Worm (Caenorhabditis elegans) whole organism, L2 larva: ENCODE data around the gene clec-82.

Experiments used
- C34F6.9 ChIP-seq: fragments of 150-350 bp; optimal IDR thresholded peaks from 2 replicates; lab custom pipeline; 2014; ENCODE audit warnings: missing biosample characterization, missing genetic modification characterization
- F13H6.1 ChIP-seq: sonication (generic microtip); optimal IDR thresholded peaks from 2 replicates; lab custom pipeline; 2016; ENCODE audit warnings: missing genetic modification characterization, missing compliant biosample characterization
- Y55F3AM.14 ChIP-seq: fragments of 200-800 bp; sonication (Bioruptor generic); optimal IDR thresholded peaks from 2 replicates; lab custom pipeline; 2018; ENCODE audit warnings: mild to moderate bottlenecking, missing genetic modification characterization, missing compliant biosample characterization
- ZK546.5 ChIP-seq: sonication (generic microtip); optimal IDR thresholded peaks from 2 replicates; lab custom pipeline; 2017; ENCODE audit warnings: missing biosample characterization, missing genetic modification characterization
- ceh-16 ChIP-seq: fragments of 150-350 bp; optimal IDR thresholded peaks from 2 replicates; lab custom pipeline; 2014; ENCODE audit warnings: missing biosample characterization, missing genetic modification characterization
- ceh-82 ChIP-seq: fragments of 150-350 bp; optimal IDR thresholded peaks from 2 replicates; lab custom pipeline; 2014; ENCODE audit warnings: missing biosample characterization, missing genetic modification characterization
- dmd-4 ChIP-seq: sonication (generic microtip); optimal IDR thresholded peaks from 2 replicates; lab custom pipeline; 2017; ENCODE audit warnings: missing biosample characterization, missing genetic modification characterization
- egl-27 ChIP-seq: sonication (generic microtip); optimal IDR thresholded peaks from 3 replicates; lab custom pipeline; 2017; ENCODE audit warnings: missing biosample characterization, missing genetic modification reagents, missing genetic modification characterization
- fos-1 ChIP-seq: fragments of 150-350 bp; optimal IDR thresholded peaks from 2 replicates; lab custom pipeline; 2014; ENCODE audit warnings: missing biosample characterization, missing genetic modification characterization
- gmeb-1 ChIP-seq: fragments of 150-350 bp; optimal IDR thresholded peaks from 2 replicates; lab custom pipeline; 2014; ENCODE audit warnings: missing biosample characterization, missing genetic modification characterization
- lin-11 ChIP-seq: fragments of 150-350 bp; sonication (generic microtip); optimal IDR thresholded peaks from 2 replicates; lab custom pipeline; 2014; ENCODE audit warnings: missing biosample characterization, missing genetic modification characterization, inconsistent platforms, mixed read lengths
- lin-13 ChIP-seq: fragments of 150-350 bp; optimal IDR thresholded peaks from 2 replicates; lab custom pipeline; 2014; ENCODE audit warnings: missing biosample characterization, missing genetic modification reagents, missing genetic modification characterization
- lin-39 ChIP-seq: fragments of 150-350 bp; optimal IDR thresholded peaks from 2 replicates; lab custom pipeline; 2014; ENCODE audit warnings: missing biosample characterization, missing genetic modification reagents, missing genetic modification characterization
- lsy-2 ChIP-seq, 2 experiments: fragments of 150-350 bp in 1 of 2; sonication (generic microtip) in 1 of 2; optimal IDR thresholded peaks; 2 replicates each; lab custom pipeline; 2014 to 2017; ENCODE audit warnings: missing biosample characterization in 2 of 2, missing genetic modification characterization in 2 of 2
- mbf-1 ChIP-seq: sonication (generic microtip); optimal IDR thresholded peaks from 2 replicates; lab custom pipeline; 2017; ENCODE audit warnings: missing biosample characterization, missing genetic modification characterization
- mdl-1 ChIP-seq, 2 experiments: fragments of 150-350 bp in 1 of 2; sonication (generic microtip) in 1 of 2; optimal IDR thresholded peaks; 2 replicates each; lab custom pipeline; 2017; ENCODE audit warnings: missing biosample characterization in 2 of 2, missing genetic modification characterization in 2 of 2
- nhr-10 ChIP-seq: sonication (generic microtip); optimal IDR thresholded peaks from 2 replicates; lab custom pipeline; 2017; ENCODE audit warnings: missing biosample characterization, missing genetic modification characterization
- nhr-11 ChIP-seq: fragments of 150-350 bp; optimal IDR thresholded peaks from 2 replicates; lab custom pipeline; 2014; ENCODE audit warnings: missing biosample characterization, missing genetic modification characterization
- nhr-12 ChIP-seq: fragments of 150-350 bp; optimal IDR thresholded peaks from 2 replicates; lab custom pipeline; 2014; ENCODE audit warnings: missing biosample characterization, missing genetic modification characterization
- nhr-25 ChIP-seq: fragments of 150-350 bp; sonication (generic microtip); optimal IDR thresholded peaks from 3 replicates; lab custom pipeline; 2014; ENCODE audit warnings: missing biosample characterization, missing genetic modification characterization
- peb-1 ChIP-seq: fragments of 150-350 bp; optimal IDR thresholded peaks from 2 replicates; lab custom pipeline; 2014; ENCODE audit warnings: missing biosample characterization, missing genetic modification characterization
- sem-4 ChIP-seq: fragments of 150-350 bp; optimal IDR thresholded peaks from 2 replicates; lab custom pipeline; 2014; ENCODE audit warnings: missing biosample characterization, missing genetic modification reagents, missing genetic modification characterization
- skn-1 ChIP-seq: sonication (generic microtip); optimal IDR thresholded peaks from 2 replicates; lab custom pipeline; 2017; ENCODE audit warnings: missing biosample characterization, missing genetic modification characterization
- sma-9 ChIP-seq, 2 experiments: fragments of 150-350 bp in 1 of 2; sonication (generic microtip) in 1 of 2; optimal IDR thresholded peaks; 2 replicates each; lab custom pipeline; 2014 to 2016; ENCODE audit warnings: missing genetic modification characterization in 2 of 2, mild to moderate bottlenecking in 1 of 2, missing biosample characterization in 1 of 2, missing compliant biosample characterization in 1 of 2, missing genetic modification reagents in 1 of 2, moderate library complexity in 1 of 2
- snpc-4 ChIP-seq: fragments of 150-350 bp; optimal IDR thresholded peaks from 2 replicates; lab custom pipeline; 2014; ENCODE audit warnings: missing biosample characterization, missing genetic modification characterization
- unc-39 ChIP-seq: fragments of 150-350 bp; optimal IDR thresholded peaks from 2 replicates; lab custom pipeline; 2014; ENCODE audit warnings: missing biosample characterization, missing genetic modification characterization
- unc-55 ChIP-seq: fragments of 150-350 bp; sonication (generic microtip); optimal IDR thresholded peaks from 3 replicates; lab custom pipeline; 2014; ENCODE audit warnings: missing biosample characterization, missing genetic modification reagents, missing genetic modification characterization
- ztf-4 ChIP-seq: fragments of 150-350 bp; optimal IDR thresholded peaks from 2 replicates; lab custom pipeline; 2014; ENCODE audit warnings: missing biosample characterization, missing genetic modification characterization

clec-82 gene

DNA sequence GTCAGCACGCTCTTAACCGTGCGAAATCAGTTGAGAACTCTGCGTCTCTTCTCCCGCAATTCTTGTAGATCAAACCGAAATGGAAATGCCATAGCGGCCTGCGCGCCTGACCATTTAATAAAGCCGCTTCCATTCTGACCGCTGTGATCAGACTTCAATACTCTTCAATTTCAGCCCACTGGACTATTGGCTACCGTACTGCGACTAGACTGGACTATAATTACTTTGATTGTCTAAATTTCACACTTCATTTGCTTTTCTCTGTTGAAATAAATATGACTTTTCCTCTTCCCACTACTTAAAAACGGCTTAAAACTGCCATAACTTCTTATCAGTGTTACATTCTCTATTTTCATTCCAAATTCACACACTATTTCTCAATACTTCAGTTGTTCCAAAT lies 2.8 kb downstream of the clec-82 start, which contains the start of gene Y54G2A.7:
Gene Y54G2A.7 (plus strand): TSS at position 301 of the 400 bp plus-strand sequence.
- TF ChIP-seq mbf-1 (no peak), nhr-12 (tag; lab: Kevin White, UChicago) (no peak)

DNA sequence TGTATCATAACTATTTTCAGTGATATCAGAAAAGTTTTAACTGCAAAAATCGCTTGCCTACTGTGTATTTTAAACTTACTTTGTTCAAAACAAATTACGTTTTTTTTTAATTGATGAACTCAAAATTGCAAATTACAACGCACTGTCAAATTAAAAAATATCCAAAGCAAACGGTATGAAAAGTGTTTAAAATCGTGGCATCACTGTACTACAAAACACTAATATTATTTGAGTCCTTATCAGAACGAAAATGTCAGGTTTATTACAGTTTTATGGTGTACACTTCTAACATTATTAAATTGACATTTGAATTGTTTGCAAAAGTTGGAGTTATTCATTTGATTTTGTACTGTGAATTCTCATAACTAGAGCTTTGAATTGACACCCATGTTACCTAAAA lies 5.8 kb downstream of the clec-82 start, which contains the start of gene clec-83:
Gene clec-83 (minus strand): TSS at position 213 of the 400 bp plus-strand sequence.
- TF ChIP-seq lin-13 (GFP tag; lab: Kevin White, UChicago) (no peak), fos-1 (peak; percentile 39), mdl-1 (tag; optimal IDR thresholded peaks at IDR 0.05; lab: Kevin White, UChicago) (no peak), nhr-10 (no peak), F13H6.1 (tag; lab: Kevin White, UChicago) (no peak), sem-4 (tag; lab: Kevin White, UChicago) (no peak)
- TF ChIP-seq, all 48 proteins: peak for 1

DNA sequence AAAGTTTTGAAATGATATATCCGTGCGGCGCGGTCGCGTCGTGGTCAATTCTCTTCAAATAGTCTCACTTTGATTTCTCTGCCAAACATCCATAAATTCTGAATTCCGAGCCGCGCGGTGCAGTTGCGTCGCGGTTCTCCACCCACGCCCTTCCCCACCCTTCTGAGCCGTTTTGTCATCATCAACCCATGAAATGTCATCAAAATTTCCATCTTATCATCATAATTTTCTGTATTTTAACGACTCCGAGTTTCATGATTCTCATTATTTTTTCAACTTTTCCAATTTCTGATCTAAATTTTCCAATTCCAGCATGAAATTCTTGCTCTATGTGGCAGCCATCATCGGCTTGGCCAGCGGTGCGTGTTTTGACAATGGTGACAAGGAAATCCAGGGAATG lies 6.7 kb downstream of the clec-82 start, which contains the start of gene clec-84:
Gene clec-84 (plus strand): TSS at position 301 of the 400 bp plus-strand sequence.
- TF ChIP-seq unc-39 (tag; lab: Kevin White, UChicago) (no peak), F13H6.1 (tag; lab: Kevin White, UChicago) (no peak), Y55F3AM.14 (GFP tag; lab: Kevin White, UChicago) (no peak), mbf-1 (no peak), ztf-4 (tag; lab: Kevin White, UChicago) (no peak), fos-1 (no peak), ceh-82 (no peak), gmeb-1 (tag; lab: Kevin White, UChicago) (no peak), C34F6.9 (tag; lab: Kevin White, UChicago) (no peak), sma-9 (GFP tag; optimal IDR thresholded peaks at IDR 0.05; lab: Kevin White, UChicago) (no peak), sma-9 (tag; optimal IDR thresholded peaks at IDR 0.05; lab: Kevin White, UChicago) (no peak), nhr-25 (tag; lab: Kevin White, UChicago) (no peak), nhr-10 (no peak), lsy-2 (tag; optimal IDR thresholded peaks at IDR 0.05; lab: Kevin White, UChicago) (no peak), ceh-16 (no peak)

DNA sequence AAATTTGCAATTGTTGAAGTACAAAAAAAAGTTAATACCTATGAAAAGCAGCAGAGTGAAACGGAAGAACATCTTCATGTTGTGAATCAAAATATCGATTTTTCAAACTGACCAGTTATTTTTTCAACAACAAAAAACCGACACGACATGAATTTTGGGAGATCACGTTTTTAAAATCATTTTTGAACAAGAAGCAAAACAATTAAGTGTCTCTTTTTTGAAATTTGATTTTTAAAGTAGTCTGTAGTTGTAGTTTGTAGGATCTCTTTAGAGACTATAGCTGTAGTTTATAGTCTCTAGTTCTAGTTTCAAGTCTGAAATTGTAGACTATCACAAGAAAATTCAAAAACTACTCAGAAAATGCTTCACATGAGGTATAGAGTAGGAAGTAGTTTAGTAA lies 8.4 kb downstream of the clec-82 start, which contains the start of gene Y54G2A.15:
Gene Y54G2A.15 (minus strand): TSS at position 101 of the 400 bp plus-strand sequence.
- TF ChIP-seq snpc-4 (tag; lab: Kevin White, UChicago), result no peak
- TF ChIP-seq ZK546.5 (tag; lab: Kevin White, UChicago), result no peak
- no peak for TF ChIP-seq nhr-12 (tag; lab: Kevin White, UChicago)
- no peak for TF ChIP-seq F13H6.1 (tag; lab: Kevin White, UChicago)
- no peak for TF ChIP-seq sem-4 (tag; lab: Kevin White, UChicago)
- TF ChIP-seq dmd-4 (tag; lab: Kevin White, UChicago), result no peak
- no peak for TF ChIP-seq fos-1
- TF ChIP-seq nhr-10, result no peak
- TF ChIP-seq mdl-1 (tag; optimal IDR thresholded peaks at IDR 0.05; lab: Kevin White, UChicago), result no peak
- TF ChIP-seq peb-1, result no peak

DNA sequence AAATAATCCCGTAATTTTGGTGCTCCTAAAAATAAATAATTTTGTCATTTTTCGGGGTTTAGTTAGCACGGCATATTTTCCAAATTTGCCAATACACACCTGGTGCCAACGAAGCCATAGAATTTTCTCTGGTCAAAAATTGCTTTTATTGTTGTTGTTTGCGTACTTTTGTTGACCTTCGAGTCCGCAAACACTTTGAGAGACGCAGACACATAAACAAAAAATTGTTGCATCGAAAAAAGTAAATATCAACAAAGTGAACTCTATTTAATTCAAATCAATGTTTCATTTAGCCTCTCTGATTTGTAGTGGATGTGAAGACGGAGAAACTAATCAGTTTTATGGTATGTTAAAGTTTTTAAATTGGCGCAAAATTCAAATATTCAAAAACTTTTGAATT lies 10.8 kb downstream of the clec-82 start, which contains the start of gene Y54G2A.40:
Gene Y54G2A.40 (plus strand): TSS at position 213 of the 400 bp plus-strand sequence.
- TF ChIP-seq unc-55 (GFP tag; lab: Kevin White, UChicago), result peak; percentile 56
- peak in 1 of 2 experiments; percentile 72 for TF ChIP-seq lsy-2 (tag; optimal IDR thresholded peaks at IDR 0.05; lab: Kevin White, UChicago)
- TF ChIP-seq lin-13 (GFP tag; lab: Kevin White, UChicago), result peak; percentile 10
- TF ChIP-seq C34F6.9 (tag; lab: Kevin White, UChicago), result peak; percentile 46
- no peak for TF ChIP-seq gmeb-1 (tag; lab: Kevin White, UChicago)

DNA sequence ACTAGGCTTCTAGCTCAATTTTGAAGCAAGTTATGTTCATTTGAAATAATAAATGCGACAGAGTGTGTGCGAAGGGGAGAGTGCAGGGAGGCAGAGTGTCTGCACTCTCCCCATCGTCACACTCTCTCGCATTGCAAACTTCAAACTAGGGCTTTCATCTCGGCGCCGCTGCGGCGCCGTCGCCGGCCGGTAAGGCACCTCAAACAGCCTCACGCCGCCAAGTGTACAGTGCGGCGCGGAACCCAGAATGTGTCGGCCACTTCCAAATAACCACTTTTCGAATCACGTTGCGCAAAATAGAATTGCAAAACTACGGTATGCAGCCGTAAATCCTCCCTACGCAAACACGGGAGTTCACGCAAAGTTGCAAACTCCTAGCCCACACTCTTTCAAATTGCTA lies 13.8 kb downstream of the clec-82 start:
- TF ChIP-seq skn-1 (no peak), ztf-4 (tag; lab: Kevin White, UChicago) (no peak), lin-11 (no peak), nhr-11 (tag; lab: Kevin White, UChicago) (no peak), lin-39 (no peak), snpc-4 (tag; lab: Kevin White, UChicago) (no peak), nhr-12 (tag; lab: Kevin White, UChicago) (no peak), peb-1 (no peak), egl-27 (tag; lab: Kevin White, UChicago) (no peak)

DNA sequence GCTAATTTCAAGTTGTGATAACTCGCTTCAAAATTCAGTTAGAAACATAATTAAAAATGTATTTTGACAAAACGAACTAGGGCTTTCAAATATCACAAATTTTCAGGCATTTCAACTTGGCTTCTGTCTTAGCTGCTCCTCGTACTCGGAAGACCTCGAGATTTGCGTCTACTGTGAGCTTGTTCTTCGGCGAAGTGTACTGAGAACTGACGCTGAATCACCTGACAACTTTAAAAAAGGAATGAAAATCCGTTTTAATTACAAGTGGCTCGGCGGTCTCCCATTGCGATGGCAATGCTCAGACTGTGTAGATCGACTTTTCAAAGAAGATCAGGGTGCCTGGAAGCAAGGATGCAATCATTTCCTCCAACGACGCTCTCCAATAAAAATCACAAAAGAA lies 15.1 kb downstream of the clec-82 start, which contains the start of gene clec-85:
Gene clec-85 (plus strand): TSS at position 301 of the 400 bp plus-strand sequence.
- TF ChIP-seq lsy-2 (tag; optimal IDR thresholded peaks at IDR 0.05; lab: Kevin White, UChicago), result no peak
- TF ChIP-seq, all 48 proteins: peak for 0
